Fruit fly (Drosophila melanogaster) S2 (cell line): ENCODE measurements around the gene CG3349.

ENCODE experiments used
- CG8478 ChIP-seq: fragments of >200 bp; optimal IDR thresholded peaks from 2 replicates; lab custom pipeline; 2018
- CTCF ChIP-seq, 2 experiments: fragments of >200 bp; optimal IDR thresholded peaks; 2 replicates each; lab custom pipeline; 2018

dm6 chr3L:14958613-14959327 lies 20.6 kb upstream of the CG3349 start:
- TF ChIP-seq CG8478 (no peak), CTCF (optimal IDR thresholded peaks at IDR 0.05; lab: Kevin White, UChicago) (no peak)
